Worm (Caenorhabditis elegans) whole organism, midembryonic: Measurements from ENCODE around the gene C09B9.7.

Source experiments
- cog-1 ChIP-seq: sonication (generic microtip); optimal IDR thresholded peaks from 2 replicates; lab custom pipeline; 2016; ENCODE audit warnings: missing genetic modification characterization, missing compliant biosample characterization
- flt-1 ChIP-seq: fragments of 200-800 bp; sonication (Bioruptor generic); IDR thresholded peaks from 2 replicates; pipeline ENCODE4 v1.3.6; 2022; ENCODE audit warnings: missing genetic modification characterization, missing compliant biosample characterization
- klf-2 ChIP-seq: fragments of 200-800 bp; sonication (Bioruptor generic); conservative IDR thresholded peaks from 2 replicates; pipeline ENCODE4 v1.3.6; 2022; ENCODE audit warnings: missing genetic modification reagents, missing genetic modification characterization, missing compliant biosample characterization
- med-1 ChIP-seq: sonication (generic microtip); optimal IDR thresholded peaks from 2 replicates; lab custom pipeline; 2017; ENCODE audit warnings: missing genetic modification characterization, mild to moderate bottlenecking, missing compliant biosample characterization, antibody characterized with exemption, missing genetic modification reagents; ENCODE audit not compliant: insufficient read depth
- ref-1 ChIP-seq: fragments of 200-800 bp; sonication (Bioruptor generic); conservative IDR thresholded peaks from 2 replicates; pipeline ENCODE4 v1.3.6; 2022; ENCODE audit warnings: missing genetic modification reagents, missing genetic modification characterization, missing compliant biosample characterization
- ztf-23 ChIP-seq: fragments of 200-800 bp; sonication (Bioruptor generic); IDR thresholded peaks from 2 replicates; pipeline ENCODE4 v1.3.6; 2022; ENCODE audit warnings: missing genetic modification reagents, missing genetic modification characterization, missing compliant biosample characterization
- ztf-29 ChIP-seq: fragments of 200-800 bp; sonication (Bioruptor generic); IDR thresholded peaks from 2 replicates; pipeline ENCODE4 v1.3.6; 2022; ENCODE audit warnings: missing genetic modification reagents, missing genetic modification characterization, missing compliant biosample characterization

ce11 chrIV:5076607-5077006 lies 15.7 kb upstream of the C09B9.7 start:
- TF ChIP-seq cog-1 = no peak
- TF ChIP-seq klf-2 (GFP tag; lab: Robert Waterston, UW) = no peak
- TF ChIP-seq ztf-23 (GFP tag; lab: Robert Waterston, UW) = no peak
- TF ChIP-seq ref-1 (GFP tag; lab: Robert Waterston, UW) = no peak
- no peak for TF ChIP-seq flt-1
- no peak for TF ChIP-seq med-1 (GFP tag; lab: Kevin White, UChicago)
- no peak for TF ChIP-seq ztf-29 (GFP tag; lab: Robert Waterston, UW)
